Fruit fly (Drosophila melanogaster) whole organism: ENCODE data around the gene CG13369.

Source experiments
- CG8478 ChIP-seq: fragments of >200 bp; optimal IDR thresholded peaks from 2 replicates; lab custom pipeline; 2018; ENCODE audit warnings: inconsistent platforms
- EcR ChIP-seq, 2 experiments: fragments of >200 bp; optimal IDR thresholded peaks; 2 replicates each; lab custom pipeline; 2017; ENCODE audit warnings: missing biosample characterization in 2 of 2, missing genetic modification characterization in 2 of 2, missing genetic modification reagents in 2 of 2
- psq ChIP-seq: fragments of >200 bp; optimal IDR thresholded peaks from 2 replicates; lab custom pipeline; 2017
- usp ChIP-seq: fragments of >200 bp; optimal IDR thresholded peaks from 2 replicates; lab custom pipeline; 2017; ENCODE audit warnings: missing biosample characterization, missing genetic modification characterization, mixed read lengths

DNA sequence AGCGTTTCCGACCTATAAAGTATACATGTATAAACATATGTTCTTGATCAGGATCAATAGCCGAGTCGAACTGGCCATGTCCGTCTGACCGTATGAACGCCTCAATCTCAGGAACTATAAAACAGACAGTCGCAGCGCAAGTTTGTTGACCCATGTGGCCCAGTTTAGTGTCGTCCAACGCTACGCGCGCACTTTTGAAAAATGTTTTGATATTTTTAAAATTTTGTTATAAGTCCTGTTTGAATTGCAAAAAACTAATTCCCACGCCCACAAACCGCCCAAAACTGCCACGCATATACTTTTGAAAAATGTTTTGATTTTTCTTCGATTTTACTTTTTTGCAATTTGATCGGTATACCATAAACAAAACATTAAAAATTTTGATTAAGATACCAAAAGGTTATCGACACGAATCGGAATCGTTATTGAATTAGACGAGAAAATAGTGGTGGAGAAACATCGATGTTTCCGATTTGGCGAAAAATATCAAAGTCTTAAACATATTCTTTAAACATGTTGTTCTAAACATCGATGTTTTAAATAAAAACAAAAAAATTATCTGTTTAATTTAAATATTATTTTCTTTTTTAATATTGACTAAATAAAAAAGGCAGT is 23.2 kb downstream of the CG13369 start:
- TF ChIP-seq usp (GFP tag; lab: Kevin White, UChicago) (no peak), CG8478 (lab: Kevin White, UChicago) (no peak), EcR (GFP tag; optimal IDR thresholded peaks at IDR 0.05; lab: Kevin White, UChicago) (no peak), psq (lab: Kevin White, UChicago) (no peak)
